Worm (Caenorhabditis elegans) whole organism, late embryonic: ENCODE results near the gene K03H1.9.
A peak's percentile ranks its signal among the peaks of the same experiment; 100 is the strongest.

ENCODE experiments used
- C08G9.2 ChIP-seq: sonication (generic microtip); optimal IDR thresholded peaks from 2 replicates; lab custom pipeline; 2016; ENCODE audit warnings: mild to moderate bottlenecking, missing genetic modification characterization, moderate library complexity, missing compliant biosample characterization
- C38D4.7 ChIP-seq: fragments of 200-800 bp; sonication (Bioruptor generic); optimal IDR thresholded peaks from 2 replicates; lab custom pipeline; 2018; ENCODE audit warnings: mild to moderate bottlenecking, missing genetic modification characterization, moderate library complexity, missing compliant biosample characterization
- K02D7.2 ChIP-seq: sonication (generic microtip); optimal IDR thresholded peaks from 2 replicates; lab custom pipeline; 2017; ENCODE audit warnings: mild to moderate bottlenecking, missing genetic modification characterization, missing compliant biosample characterization
- Y22D7AL.16 ChIP-seq: sonication (generic microtip); optimal IDR thresholded peaks from 2 replicates; lab custom pipeline; 2016; ENCODE audit warnings: missing genetic modification characterization, missing compliant biosample characterization
- ahr-1 ChIP-seq: sonication (generic microtip); optimal IDR thresholded peaks from 2 replicates; lab custom pipeline; 2016; ENCODE audit warnings: missing genetic modification characterization, missing compliant biosample characterization
- ceh-14 ChIP-seq: sonication (generic microtip); optimal IDR thresholded peaks from 2 replicates; lab custom pipeline; 2016; ENCODE audit warnings: missing genotype, missing genetic modification characterization, missing compliant biosample characterization
- ceh-18 ChIP-seq: sonication (generic microtip); optimal IDR thresholded peaks from 2 replicates; lab custom pipeline; 2016; ENCODE audit warnings: missing genetic modification characterization, missing compliant biosample characterization
- ceh-31 ChIP-seq: sonication (generic microtip); optimal IDR thresholded peaks from 2 replicates; lab custom pipeline; 2016; ENCODE audit warnings: missing genetic modification characterization, missing compliant biosample characterization
- ceh-45 ChIP-seq: fragments of 200-800 bp; sonication (Bioruptor generic); IDR thresholded peaks from 2 replicates; pipeline ENCODE4 v1.3.6; 2022; ENCODE audit warnings: missing genetic modification reagents, missing genetic modification characterization, missing compliant biosample characterization
- ceh-48 ChIP-seq: sonication (generic microtip); optimal IDR thresholded peaks from 2 replicates; lab custom pipeline; 2016; ENCODE audit warnings: missing genetic modification characterization, inconsistent platforms, missing compliant biosample characterization
- dve-1 ChIP-seq: sonication (generic microtip); optimal IDR thresholded peaks from 2 replicates; lab custom pipeline; 2017; ENCODE audit warnings: antibody characterized with exemption, mild to moderate bottlenecking, missing genetic modification characterization, missing compliant biosample characterization
- eyg-1 ChIP-seq: sonication (generic microtip); optimal IDR thresholded peaks from 2 replicates; lab custom pipeline; 2016; ENCODE audit warnings: missing genotype, missing genetic modification characterization, missing compliant biosample characterization
- fkh-10 ChIP-seq: fragments of 150-350 bp; optimal IDR thresholded peaks from 2 replicates; lab custom pipeline; 2014; ENCODE audit warnings: missing biosample characterization, missing genetic modification reagents, missing genetic modification characterization
- hlh-15 ChIP-seq: sonication (generic microtip); optimal IDR thresholded peaks from 2 replicates; lab custom pipeline; 2016; ENCODE audit warnings: missing genetic modification characterization, missing compliant biosample characterization
- hlh-30 ChIP-seq: sonication (generic microtip); optimal IDR thresholded peaks from 2 replicates; lab custom pipeline; 2017; ENCODE audit warnings: antibody characterized with exemption, missing genetic modification characterization, missing compliant biosample characterization; ENCODE audit not compliant: insufficient read depth
- hlh-6 ChIP-seq: sonication (generic microtip); optimal IDR thresholded peaks from 2 replicates; lab custom pipeline; 2016; ENCODE audit warnings: missing genotype, missing genetic modification characterization, missing compliant biosample characterization
- hlh-8 ChIP-seq: sonication (generic microtip); optimal IDR thresholded peaks from 2 replicates; lab custom pipeline; 2016; ENCODE audit warnings: missing genotype, missing genetic modification characterization, missing compliant biosample characterization
- lin-11 ChIP-seq: fragments of 200-800 bp; sonication (Bioruptor generic); optimal IDR thresholded peaks from 2 replicates; lab custom pipeline; 2018; ENCODE audit warnings: mild to moderate bottlenecking, missing genetic modification characterization, missing compliant biosample characterization
- madf-2 ChIP-seq: sonication (generic microtip); optimal IDR thresholded peaks from 2 replicates; lab custom pipeline; 2017; ENCODE audit warnings: missing genetic modification characterization, missing compliant biosample characterization
- mec-3 ChIP-seq: sonication (generic microtip); optimal IDR thresholded peaks from 2 replicates; lab custom pipeline; 2016; ENCODE audit warnings: borderline replicate concordance, missing genetic modification characterization, missing compliant biosample characterization
- nfya-1 ChIP-seq: sonication (generic microtip); optimal IDR thresholded peaks from 2 replicates; lab custom pipeline; 2017; ENCODE audit warnings: missing genetic modification characterization, mild to moderate bottlenecking, missing compliant biosample characterization, antibody characterized with exemption, moderate library complexity
- nhr-232 ChIP-seq: sonication (generic microtip); optimal IDR thresholded peaks from 2 replicates; lab custom pipeline; 2016; ENCODE audit warnings: missing genetic modification characterization, missing compliant biosample characterization
- npax-4 ChIP-seq: sonication (generic microtip); optimal IDR thresholded peaks from 2 replicates; lab custom pipeline; 2016; ENCODE audit warnings: missing genetic modification characterization, missing compliant biosample characterization
- odd-2 ChIP-seq: sonication (generic microtip); optimal IDR thresholded peaks from 2 replicates; lab custom pipeline; 2017; ENCODE audit warnings: antibody characterized with exemption, mild to moderate bottlenecking, missing genetic modification characterization, missing compliant biosample characterization
- pag-3 ChIP-seq: sonication (generic microtip); optimal IDR thresholded peaks from 2 replicates; lab custom pipeline; 2016; ENCODE audit warnings: missing compliant biosample characterization, missing genetic modification characterization, borderline replicate concordance
- pha-2 ChIP-seq: sonication (generic microtip); optimal IDR thresholded peaks from 2 replicates; lab custom pipeline; 2017; ENCODE audit warnings: mild to moderate bottlenecking, missing genetic modification characterization, missing compliant biosample characterization
- pha-4 ChIP-seq: fragments of 150-350 bp; optimal IDR thresholded peaks from 2 replicates; lab custom pipeline; 2018; ENCODE audit warnings: missing biosample characterization, missing genetic modification reagents, missing genetic modification characterization
- pros-1 ChIP-seq: fragments of 150-350 bp; optimal IDR thresholded peaks from 2 replicates; lab custom pipeline; 2014; ENCODE audit warnings: missing biosample characterization, missing genetic modification reagents, missing genetic modification characterization
- ref-2 ChIP-seq: sonication (generic microtip); optimal IDR thresholded peaks from 2 replicates; lab custom pipeline; 2016; ENCODE audit warnings: missing genetic modification characterization, missing compliant biosample characterization
- rnt-1 ChIP-seq: sonication (generic microtip); optimal IDR thresholded peaks from 2 replicates; lab custom pipeline; 2016; ENCODE audit warnings: missing genetic modification characterization, missing compliant biosample characterization
- sox-4 ChIP-seq: sonication (generic microtip); optimal IDR thresholded peaks from 2 replicates; lab custom pipeline; 2017; ENCODE audit warnings: mild to moderate bottlenecking, missing genetic modification characterization, inconsistent platforms, missing compliant biosample characterization
- ttx-3 ChIP-seq: sonication (generic microtip); optimal IDR thresholded peaks from 2 replicates; lab custom pipeline; 2016; ENCODE audit warnings: missing genetic modification reagents, missing genetic modification characterization, missing compliant biosample characterization
- unc-3 ChIP-seq, 2 experiments: fragments of 200-800 bp in 1 of 2; sonication (Bioruptor generic) in 1 of 2; sonication (generic microtip) in 1 of 2; conservative IDR thresholded peaks in 1 of 2; optimal IDR thresholded peaks in 1 of 2; 2 replicates each; pipeline versions ENCODE4 v1.3.6 to Lab custom; 2016 to 2022; ENCODE audit warnings: missing compliant biosample characterization in 2 of 2, missing genetic modification characterization in 2 of 2, missing genetic modification reagents in 1 of 2
- unc-42 ChIP-seq: sonication (generic microtip); optimal IDR thresholded peaks from 2 replicates; lab custom pipeline; 2016; ENCODE audit warnings: missing genotype, missing genetic modification characterization, missing compliant biosample characterization
- unc-55 ChIP-seq: sonication (generic microtip); optimal IDR thresholded peaks from 2 replicates; lab custom pipeline; 2017; ENCODE audit warnings: missing biosample characterization, missing genetic modification reagents, missing genetic modification characterization
- unc-86 ChIP-seq: sonication (generic microtip); optimal IDR thresholded peaks from 2 replicates; lab custom pipeline; 2016; ENCODE audit warnings: missing genetic modification characterization, missing compliant biosample characterization
- ztf-16 ChIP-seq: sonication (generic microtip); optimal IDR thresholded peaks from 2 replicates; lab custom pipeline; 2017; ENCODE audit warnings: missing genetic modification characterization, missing compliant biosample characterization

K03H1.9 gene

DNA sequence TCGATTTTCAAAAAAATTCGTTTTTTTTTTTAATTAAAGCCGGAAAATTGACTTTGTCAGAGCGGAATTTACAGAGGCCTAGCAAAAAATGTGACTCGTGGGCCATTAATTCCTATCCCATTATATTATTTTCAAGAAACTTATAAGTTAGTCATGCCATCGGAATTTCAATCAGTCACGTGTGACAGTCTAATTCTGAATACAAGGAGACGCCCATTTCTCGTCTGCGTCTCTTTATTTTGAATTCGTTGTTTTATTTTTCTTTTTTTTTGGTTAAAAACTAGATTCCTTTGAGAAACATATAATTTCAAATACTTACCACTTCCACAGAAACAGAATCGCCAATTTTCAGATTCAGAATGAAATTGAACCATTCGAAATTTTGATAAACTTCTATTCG is 32.5 kb downstream of the K03H1.9 start:
- TF ChIP-seq hlh-30 (tag; lab: Kevin White, UChicago) (no peak), npax-4 (no peak), unc-3 (GFP tag; conservative IDR thresholded peaks at IDR 0.05; lab: Robert Waterston, UW) (no peak), unc-3 (tag; optimal IDR thresholded peaks at IDR 0.05; lab: Kevin White, UChicago) (no peak), pros-1 (tag; lab: Kevin White, UChicago) (no peak), hlh-8 (tag; lab: Kevin White, UChicago) (no peak)

DNA sequence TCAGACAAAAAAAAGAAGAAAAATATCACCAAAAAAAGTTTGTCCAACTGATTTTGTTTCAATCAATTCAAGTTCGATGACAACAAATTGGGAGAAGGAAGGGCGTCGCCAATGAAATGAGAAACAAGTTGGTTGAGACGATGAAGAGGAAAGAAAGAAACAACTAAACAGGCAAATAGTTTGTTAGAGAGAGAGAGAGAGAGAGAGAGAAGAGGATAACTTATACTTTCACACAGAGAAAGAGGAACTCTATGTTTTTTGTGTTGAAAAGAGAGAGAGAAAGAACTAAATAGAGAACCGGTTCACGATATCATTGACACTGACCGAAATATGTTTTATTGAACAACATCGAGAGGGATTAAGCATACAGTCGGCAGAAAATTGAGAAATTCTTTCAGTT is 33.7 kb downstream of the K03H1.9 start:
- no peak for TF ChIP-seq nfya-1 (tag; lab: Kevin White, UChicago)
- TF ChIP-seq pha-4 (tag; lab: Kevin White, UChicago): no peak
- TF ChIP-seq C08G9.2 (tag; lab: Kevin White, UChicago): no peak
- TF ChIP-seq pag-3: no peak
- no peak for TF ChIP-seq mec-3 (tag; lab: Kevin White, UChicago)
- no peak for TF ChIP-seq fkh-10
- TF ChIP-seq hlh-30 (tag; lab: Kevin White, UChicago): no peak
- TF ChIP-seq Y22D7AL.16 (tag; lab: Kevin White, UChicago): no peak

DNA sequence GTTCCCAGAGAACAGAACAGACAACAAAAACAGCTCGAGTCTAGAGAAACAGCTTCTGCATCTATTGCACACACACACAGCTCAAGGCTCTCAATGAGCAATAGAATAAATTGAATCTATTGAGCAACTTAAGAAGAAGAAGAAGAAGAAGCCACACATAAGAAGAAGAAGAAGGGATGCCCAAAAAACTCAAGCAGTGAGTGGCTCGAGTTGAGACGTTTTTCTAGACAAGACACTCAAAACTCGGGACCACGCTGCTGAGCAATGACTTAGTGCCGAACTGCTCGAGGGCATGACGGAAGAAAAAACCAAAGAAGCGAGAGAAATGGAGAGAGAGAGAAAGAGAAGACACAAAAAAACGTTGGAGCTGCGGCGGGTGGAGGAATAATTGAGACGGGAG is 36.0 kb downstream of the K03H1.9 start:
- no peak for TF ChIP-seq K02D7.2 (tag; lab: Kevin White, UChicago)
- TF ChIP-seq ref-2: no peak
- TF ChIP-seq ceh-48: no peak
- peak; percentile 23 for TF ChIP-seq ceh-18 (tag; lab: Kevin White, UChicago)
- no peak for TF ChIP-seq ztf-16 (tag; lab: Kevin White, UChicago)
- no peak for TF ChIP-seq odd-2 (tag; lab: Kevin White, UChicago)
- TF ChIP-seq pha-2 (tag; lab: Kevin White, UChicago): no peak
- peak; percentile 85 for TF ChIP-seq unc-42 (tag; lab: Kevin White, UChicago)
- no peak for TF ChIP-seq ceh-31 (tag; lab: Kevin White, UChicago)
- TF ChIP-seq C08G9.2 (tag; lab: Kevin White, UChicago): peak; percentile 10
- no peak for TF ChIP-seq dve-1
- TF ChIP-seq ceh-45 (GFP tag; lab: Robert Waterston, UW): no peak
- TF ChIP-seq lin-11 (tag; lab: Kevin White, UChicago): no peak

DNA sequence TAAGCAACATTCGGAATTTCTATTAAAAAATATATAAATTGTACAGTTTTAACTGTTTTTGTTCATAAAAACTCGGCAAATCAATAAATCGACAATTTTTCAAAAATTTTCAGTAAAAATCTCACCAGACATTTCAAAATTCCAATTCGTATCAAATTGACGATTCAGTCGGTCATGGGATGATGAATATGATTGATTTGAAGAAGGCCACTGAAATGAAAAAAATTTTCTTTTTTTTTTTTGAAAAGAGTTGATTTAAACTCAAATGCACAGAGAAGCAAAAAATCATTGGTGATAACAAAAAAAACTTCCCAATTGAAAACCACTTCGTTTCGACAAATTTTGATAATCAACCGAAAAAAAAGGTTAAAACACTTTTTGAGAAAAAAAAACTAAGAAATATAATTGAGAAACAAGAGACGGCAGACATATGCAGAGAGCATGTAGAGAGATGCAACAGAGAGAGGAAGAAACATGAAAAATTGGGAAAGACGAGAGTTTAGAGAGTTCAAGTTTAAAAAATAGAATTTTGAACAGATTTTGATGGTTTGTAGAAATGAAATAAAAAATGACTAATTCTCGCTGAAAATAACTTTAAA is 37.5 kb downstream of the K03H1.9 start:
- TF ChIP-seq ceh-14 (tag; lab: Kevin White, UChicago) (no peak), sox-4 (no peak), eyg-1 (tag; lab: Kevin White, UChicago) (no peak), rnt-1 (tag; lab: Kevin White, UChicago) (no peak), ceh-31 (tag; lab: Kevin White, UChicago) (no peak), ceh-45 (GFP tag; lab: Robert Waterston, UW) (no peak), ttx-3 (no peak), unc-86 (no peak), madf-2 (tag; lab: Kevin White, UChicago) (no peak), nfya-1 (tag; lab: Kevin White, UChicago) (no peak), mec-3 (tag; lab: Kevin White, UChicago) (no peak), hlh-6 (tag; lab: Kevin White, UChicago) (no peak), pros-1 (tag; lab: Kevin White, UChicago) (no peak), unc-55 (GFP tag; lab: Kevin White, UChicago) (no peak), hlh-15 (no peak), lin-11 (tag; lab: Kevin White, UChicago) (no peak), C38D4.7 (GFP tag; lab: Kevin White, UChicago) (no peak), nhr-232 (tag; lab: Kevin White, UChicago) (no peak), ahr-1 (tag; lab: Kevin White, UChicago) (no peak), K02D7.2 (tag; lab: Kevin White, UChicago) (no peak)
